Fruit fly (Drosophila melanogaster) whole organism, adult: Measurements from ENCODE around the gene Galphaf.
A peak's percentile ranks its signal among the peaks of the same experiment; 100 is the strongest.

Experiments
- CG11617 ChIP-seq: fragments of 200-800 bp; sonication (Bioruptor generic); optimal IDR thresholded peaks from 2 replicates; lab custom pipeline; 2017; ENCODE audit warnings: mild to moderate bottlenecking, missing biosample characterization, missing genetic modification reagents, missing genetic modification characterization
- CG12768 ChIP-seq: fragments of 200-800 bp; sonication (Bioruptor generic); optimal IDR thresholded peaks from 2 replicates; lab custom pipeline; 2017; ENCODE audit warnings: missing biosample characterization, missing genetic modification characterization, mild to moderate bottlenecking, moderate library complexity, missing genetic modification reagents
- CG14711 ChIP-seq: fragments of 200-800 bp; sonication (Bioruptor generic); optimal IDR thresholded peaks from 2 replicates; lab custom pipeline; 2018; ENCODE audit warnings: missing biosample characterization, mild to moderate bottlenecking, missing genetic modification characterization, moderate library complexity
- CG1620 ChIP-seq: fragments of 200-800 bp; sonication (Bioruptor generic); optimal IDR thresholded peaks from 2 replicates; lab custom pipeline; 2016; ENCODE audit warnings: missing biosample characterization, missing genetic modification characterization
- CG33017 ChIP-seq: fragments of 200-800 bp; sonication (Bioruptor generic); optimal IDR thresholded peaks from 2 replicates; lab custom pipeline; 2018; ENCODE audit warnings: missing biosample characterization, mild to moderate bottlenecking, missing genetic modification characterization, moderate library complexity
- CG5204 ChIP-seq: fragments of 200-800 bp; sonication (Bioruptor generic); optimal IDR thresholded peaks from 2 replicates; lab custom pipeline; 2016; ENCODE audit warnings: missing biosample characterization, missing genetic modification characterization
- CG7045 ChIP-seq: fragments of 200-800 bp; sonication (Bioruptor generic); optimal IDR thresholded peaks from 2 replicates; lab custom pipeline; 2017; ENCODE audit warnings: missing biosample characterization, mild to moderate bottlenecking, missing genetic modification characterization
- CG7101 ChIP-seq: fragments of 200-800 bp; sonication (Bioruptor generic); optimal IDR thresholded peaks from 2 replicates; lab custom pipeline; 2018; ENCODE audit warnings: missing biosample characterization, mild to moderate bottlenecking, missing genetic modification characterization, moderate library complexity
- Clk ChIP-seq: fragments of 200-800 bp; sonication (Bioruptor generic); optimal IDR thresholded peaks from 2 replicates; lab custom pipeline; 2017; ENCODE audit warnings: missing biosample characterization, missing genetic modification characterization
- Crg-1 ChIP-seq: fragments of 200-800 bp; sonication (Bioruptor generic); optimal IDR thresholded peaks from 2 replicates; lab custom pipeline; 2016; ENCODE audit warnings: missing biosample characterization, missing genetic modification characterization
- Hr96 ChIP-seq: fragments of 200-800 bp; sonication (Bioruptor generic); optimal IDR thresholded peaks from 2 replicates; lab custom pipeline; 2016; ENCODE audit warnings: missing biosample characterization, missing genetic modification characterization
- Mnt ChIP-seq: fragments of 200-800 bp; sonication (Bioruptor generic); optimal IDR thresholded peaks from 2 replicates; lab custom pipeline; 2016; ENCODE audit warnings: missing biosample characterization, mild to moderate bottlenecking, missing genetic modification characterization
- bab1 ChIP-seq: fragments of 200-800 bp; sonication (Bioruptor generic); optimal IDR thresholded peaks from 3 replicates; lab custom pipeline; 2019; ENCODE audit warnings: missing biosample characterization, mild to moderate bottlenecking, missing genetic modification characterization, moderate library complexity
- cic ChIP-seq: fragments of 200-800 bp; sonication (Bioruptor generic); optimal IDR thresholded peaks from 2 replicates; lab custom pipeline; 2017; ENCODE audit warnings: missing biosample characterization, mild to moderate bottlenecking, missing genetic modification characterization, moderate library complexity
- cnc ChIP-seq, 2 experiments: fragments of >200 bp; optimal IDR thresholded peaks; 2 replicates each; lab custom pipeline; 2017
- kay ChIP-seq: fragments of 200-800 bp; sonication (Bioruptor generic); peaks from one replicate; lab custom pipeline; 2016; ENCODE audit warnings: missing biosample characterization, missing genetic modification characterization, borderline replicate concordance
- ovo ChIP-seq: fragments of 200-800 bp; sonication (Bioruptor generic); optimal IDR thresholded peaks from 2 replicates; lab custom pipeline; 2016; ENCODE audit warnings: missing biosample characterization, missing genetic modification characterization
- pad ChIP-seq: fragments of 200-800 bp; sonication (Bioruptor generic); optimal IDR thresholded peaks from 3 replicates; lab custom pipeline; 2017; ENCODE audit warnings: missing biosample characterization, missing genetic modification characterization, mild to moderate bottlenecking, moderate library complexity, missing genetic modification reagents
- tj ChIP-seq: fragments of 200-800 bp; sonication (Bioruptor generic); optimal IDR thresholded peaks from 3 replicates; lab custom pipeline; 2017; ENCODE audit warnings: missing biosample characterization, mild to moderate bottlenecking, missing genetic modification characterization, moderate library complexity
- toe ChIP-seq: fragments of 200-800 bp; sonication (Bioruptor generic); optimal IDR thresholded peaks from 2 replicates; lab custom pipeline; 2016; ENCODE audit warnings: missing biosample characterization, missing genetic modification characterization

The Galphaf gene

DNA sequence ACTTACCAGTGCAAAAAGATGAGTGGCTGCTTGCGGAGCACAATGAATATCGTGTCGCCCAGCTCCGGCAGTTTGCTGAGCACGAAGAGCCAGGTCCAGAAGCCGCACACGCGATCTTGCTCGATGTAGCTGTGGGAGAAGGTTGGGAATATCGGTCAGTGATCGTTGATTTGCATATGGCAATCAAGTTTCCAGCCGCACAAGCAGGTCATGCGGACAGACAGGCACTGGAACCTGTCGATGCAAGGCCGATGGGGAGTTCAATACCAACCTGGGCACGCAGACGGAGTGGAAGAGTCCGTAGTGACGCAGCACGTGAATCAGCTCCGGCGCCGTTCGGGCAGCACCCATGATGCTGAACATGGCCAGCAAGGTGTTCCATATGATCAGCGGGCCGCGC lies 16.6 kb downstream of the Galphaf start:
- TF ChIP-seq CG12768 (GFP tag; lab: Kevin White, UChicago) (no peak), CG7045 (no peak), cnc (optimal IDR thresholded peaks at IDR 0.05; lab: Kevin White, UChicago) (no peak), cic (GFP tag; lab: Kevin White, UChicago) (no peak), CG7101 (tag; lab: Kevin White, UChicago) (no peak), Hr96 (GFP tag; lab: Kevin White, UChicago) (no peak), Mnt (GFP tag; lab: Kevin White, UChicago) (no peak)

DNA sequence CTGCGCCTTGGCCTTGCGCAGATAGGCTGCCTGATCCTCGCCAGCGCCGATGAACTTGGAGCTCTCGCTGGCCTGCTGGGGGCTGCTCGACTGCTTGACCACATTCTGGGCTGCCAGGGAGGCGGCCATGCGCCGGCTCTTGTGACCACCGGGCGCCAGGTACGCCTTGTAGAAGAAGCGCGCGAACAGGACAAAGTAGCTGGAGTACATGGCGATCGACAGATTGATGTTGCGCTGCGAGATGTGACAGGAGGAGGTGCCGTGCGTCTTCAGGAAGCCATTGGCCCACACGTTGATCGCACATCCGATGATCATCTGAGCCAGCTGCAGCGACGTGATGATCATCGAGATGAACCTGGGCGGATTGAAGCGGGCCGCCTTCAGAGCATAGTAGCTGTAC lies 17.7 kb downstream of the Galphaf start:
- no peak for TF ChIP-seq toe (GFP tag; lab: Kevin White, UChicago)

DNA sequence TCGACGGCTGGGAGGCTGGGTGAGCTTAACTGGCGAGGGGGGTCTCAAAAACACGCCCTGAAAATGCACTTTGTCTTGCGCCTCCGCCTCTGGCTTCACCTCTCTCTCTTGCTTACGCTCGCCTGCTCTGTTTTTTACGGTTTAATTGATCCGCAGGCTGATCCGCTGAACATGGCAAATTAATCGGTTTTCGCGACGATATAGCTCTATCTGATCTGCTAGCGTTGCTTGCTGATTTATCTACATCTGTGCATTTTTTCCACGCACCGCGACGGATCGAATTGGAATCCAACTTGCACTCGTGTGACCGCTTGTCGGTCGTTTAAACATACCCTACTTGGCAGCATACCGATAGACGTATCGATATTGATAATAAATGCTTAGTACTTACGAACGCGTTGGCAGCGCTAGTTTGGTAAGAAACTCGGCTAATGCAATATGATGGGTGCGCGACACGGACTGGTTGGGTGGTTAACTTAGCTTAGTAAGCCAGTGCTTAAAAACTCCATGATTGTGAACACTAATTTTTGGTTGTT lies 20.1 kb downstream of the Galphaf start, which contains the start of gene Abl:
Gene Abl, minus strand, starts transcription at position 305 of the 536 bp plus-strand sequence.
- TF ChIP-seq toe (GFP tag; lab: Kevin White, UChicago): peak; percentile 58
- TF ChIP-seq CG33017 (tag; lab: Kevin White, UChicago): peak; percentile 40
- peak; percentile 91 for TF ChIP-seq Crg-1 (GFP tag; lab: Kevin White, UChicago)
- peak; percentile 22 for TF ChIP-seq CG11617 (GFP tag; lab: Kevin White, UChicago)
- TF ChIP-seq CG7045: peak; percentile 32
- no peak for TF ChIP-seq CG5204 (GFP tag; lab: Kevin White, UChicago)
- peak; percentile 66 for TF ChIP-seq ovo
- TF ChIP-seq Hr96 (GFP tag; lab: Kevin White, UChicago): peak; percentile 74
- TF ChIP-seq CG1620 (GFP tag; lab: Kevin White, UChicago): peak; percentile 85
- TF ChIP-seq CG12768 (GFP tag; lab: Kevin White, UChicago): peak; percentile 76
- no peak for TF ChIP-seq kay (GFP tag; lab: Kevin White, UChicago)
- TF ChIP-seq cic (GFP tag; lab: Kevin White, UChicago): peak; percentile 54
- peak; percentile 75 for TF ChIP-seq CG7101 (tag; lab: Kevin White, UChicago)
- TF ChIP-seq Clk: peak; percentile 71
- TF ChIP-seq cnc (optimal IDR thresholded peaks at IDR 0.05; lab: Kevin White, UChicago): no peak
- TF ChIP-seq pad: peak; percentile 76
- peak; percentile 87 for TF ChIP-seq bab1 (GFP tag; lab: Kevin White, UChicago)
- peak; percentile 64 for TF ChIP-seq tj
- TF ChIP-seq Mnt (GFP tag; lab: Kevin White, UChicago): peak; percentile 56
- TF ChIP-seq CG14711 (tag; lab: Kevin White, UChicago): peak; percentile 67

- TF ChIP-seq Crg-1 (GFP tag; lab: Kevin White, UChicago) (no peak), cic (GFP tag; lab: Kevin White, UChicago) (no peak), CG1620 (GFP tag; lab: Kevin White, UChicago) (no peak), tj (no peak), CG11617 (GFP tag; lab: Kevin White, UChicago) (no peak), ovo (no peak), CG5204 (GFP tag; lab: Kevin White, UChicago) (no peak), toe (GFP tag; lab: Kevin White, UChicago) (no peak), kay (GFP tag; lab: Kevin White, UChicago) (no peak), CG7045 (no peak), Hr96 (GFP tag; lab: Kevin White, UChicago) (no peak), CG14711 (tag; lab: Kevin White, UChicago) (no peak), CG7101 (tag; lab: Kevin White, UChicago) (no peak), cnc (optimal IDR thresholded peaks at IDR 0.05; lab: Kevin White, UChicago) (no peak), Clk (no peak), CG33017 (tag; lab: Kevin White, UChicago) (no peak), CG12768 (GFP tag; lab: Kevin White, UChicago) (no peak), bab1 (GFP tag; lab: Kevin White, UChicago) (no peak)
Measured at dm6 chr3L:16646865-16647459, 20.8 kb downstream of the Galphaf start.

- TF ChIP-seq Hr96 (GFP tag; lab: Kevin White, UChicago) (no peak), Crg-1 (GFP tag; lab: Kevin White, UChicago) (no peak), CG7045 (no peak), CG11617 (GFP tag; lab: Kevin White, UChicago) (no peak), CG7101 (tag; lab: Kevin White, UChicago) (no peak), CG12768 (GFP tag; lab: Kevin White, UChicago) (no peak), Clk (no peak), cic (GFP tag; lab: Kevin White, UChicago) (no peak), Mnt (GFP tag; lab: Kevin White, UChicago) (no peak), CG1620 (GFP tag; lab: Kevin White, UChicago) (no peak), pad (no peak), bab1 (GFP tag; lab: Kevin White, UChicago) (no peak), ovo (no peak), tj (no peak)
Measured at dm6 chr3L:16645323-16645982, 22.3 kb downstream of the Galphaf start.

DNA sequence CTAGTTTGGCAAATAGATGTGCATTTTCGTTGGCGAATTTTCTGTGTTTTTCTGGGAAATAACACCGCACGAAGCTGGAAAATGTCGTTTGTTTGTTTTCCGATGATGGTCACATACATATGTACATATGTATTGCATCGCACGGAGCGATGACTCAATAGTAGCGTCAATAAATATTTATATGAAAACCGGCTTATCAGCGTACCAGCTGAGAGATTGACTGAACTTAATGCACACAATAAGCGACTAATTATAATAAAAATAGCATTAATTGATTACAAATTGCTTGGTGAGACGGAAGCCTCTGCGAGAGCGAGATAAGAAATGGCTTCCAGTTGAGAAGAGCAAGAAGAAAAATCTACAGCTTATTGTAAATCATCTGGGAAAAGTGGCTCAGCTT lies 23.2 kb downstream of the Galphaf start:
- TF ChIP-seq Hr96 (GFP tag; lab: Kevin White, UChicago) (no peak), CG33017 (tag; lab: Kevin White, UChicago) (no peak), kay (GFP tag; lab: Kevin White, UChicago) (peak; percentile 81), Clk (no peak), Crg-1 (GFP tag; lab: Kevin White, UChicago) (no peak), ovo (no peak), CG7045 (no peak), CG7101 (tag; lab: Kevin White, UChicago) (no peak), CG11617 (GFP tag; lab: Kevin White, UChicago) (no peak)
